Fruit fly (Drosophila melanogaster): Measurements from ENCODE around the gene CG6788.

- no peak for TF ChIP-seq pan (optimal IDR thresholded peaks at IDR 0.05)
- no peak for TF ChIP-seq psq (optimal IDR thresholded peaks at IDR 0.05)
Measured at dm6 chrX:17876518-17876917, 11.5 kb upstream of the CG6788 start.

Data from whole organism.